Fruit fly (Drosophila melanogaster) whole organism, larva: ENCODE measurements around the gene Gas41.

Source experiments
- noc ChIP-seq: fragments of 200-800 bp; sonication (Bioruptor generic); optimal IDR thresholded peaks from 3 replicates; lab custom pipeline; 2019; ENCODE audit warnings: missing biosample characterization, mild to moderate bottlenecking, missing genetic modification characterization, moderate library complexity

Gas41 gene

DNA sequence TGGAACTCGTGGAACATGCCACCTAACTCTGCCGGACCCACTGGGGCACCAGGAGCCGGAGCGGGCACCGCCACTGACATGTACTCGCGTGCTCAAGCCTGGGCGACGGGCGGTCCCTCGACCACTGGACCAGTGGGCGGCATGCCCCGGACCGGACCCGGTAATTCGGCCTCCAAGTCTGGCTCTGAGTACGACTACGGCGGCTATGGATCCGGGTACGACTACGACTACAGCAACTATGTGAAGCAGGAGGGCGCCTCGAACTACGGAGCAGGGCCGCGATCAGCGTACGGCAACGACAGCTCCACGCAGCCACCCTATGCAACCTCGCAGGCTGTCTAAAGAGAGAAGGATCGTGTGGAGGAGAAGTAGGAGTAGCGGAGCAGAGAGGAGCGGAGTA is 24.9 kb downstream of the Gas41 start:
- TF ChIP-seq noc (tag; lab: Kevin White, UChicago), result no peak

DNA sequence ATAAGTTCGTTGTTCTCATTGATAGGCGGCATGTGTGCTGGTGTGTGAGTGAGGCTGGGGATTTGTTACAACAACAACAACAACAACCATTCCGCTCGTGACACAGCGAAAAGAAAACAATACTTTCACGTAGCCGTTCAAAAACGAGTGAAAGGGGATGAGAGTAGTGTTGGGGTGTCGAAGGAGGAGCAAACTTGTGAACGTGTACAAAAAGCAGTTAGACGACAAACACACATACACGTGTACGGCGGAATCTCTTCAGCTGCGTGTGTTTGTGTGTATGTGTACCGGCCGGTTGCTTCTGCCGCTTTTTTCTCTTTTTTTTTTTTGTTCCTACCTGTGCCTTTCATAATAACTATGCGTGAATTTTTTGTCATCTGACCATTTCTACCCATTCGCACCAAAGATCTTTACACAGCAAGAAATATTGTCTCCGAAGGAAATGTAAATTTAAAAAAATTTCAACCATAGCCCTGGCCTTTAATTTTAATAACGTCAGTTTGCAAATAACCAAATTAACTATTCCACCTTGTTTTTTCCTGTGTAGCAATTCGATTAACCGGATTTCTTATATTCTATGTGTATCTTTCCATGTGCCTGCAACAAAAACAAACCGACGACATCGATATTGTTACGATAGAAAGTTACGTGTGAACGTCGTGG is 27.8 kb downstream of the Gas41 start:
- TF ChIP-seq noc (tag; lab: Kevin White, UChicago), result peak; percentile 81

DNA sequence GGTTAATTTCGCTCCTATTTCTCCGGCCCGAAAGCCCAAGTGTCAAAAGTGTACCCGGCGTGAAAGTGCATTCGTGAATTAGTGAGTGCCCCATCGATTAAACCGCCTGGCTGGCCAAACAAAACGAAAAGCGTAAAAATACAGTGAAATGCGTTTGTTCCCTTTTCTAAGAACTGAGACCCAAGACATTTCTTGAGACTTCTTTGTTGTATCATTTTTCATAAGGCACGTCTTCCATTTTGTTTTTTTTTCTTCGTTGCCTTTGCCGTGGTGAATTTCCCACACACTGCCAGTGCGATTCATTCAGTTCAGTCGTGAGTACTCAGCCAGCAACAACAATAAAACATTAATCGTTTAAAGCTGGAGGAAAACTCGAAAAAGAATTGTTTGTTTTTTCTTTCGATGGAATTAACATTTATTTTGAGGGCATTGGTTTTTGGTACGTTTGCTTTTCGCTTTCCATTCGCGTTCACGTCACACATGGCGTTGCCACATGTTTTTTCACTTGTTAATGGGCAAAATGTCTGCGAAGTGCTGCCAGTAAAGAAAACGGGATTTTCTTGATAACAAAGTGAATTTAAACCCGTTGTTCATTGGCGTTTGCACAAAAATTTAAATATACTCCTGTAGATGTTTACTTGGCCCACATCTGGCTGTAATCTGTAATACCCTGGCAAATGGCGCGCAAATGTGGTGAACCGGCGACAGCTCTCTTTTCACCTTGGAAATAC is 28.5 kb downstream of the Gas41 start:
- no peak for TF ChIP-seq noc (tag; lab: Kevin White, UChicago)

DNA sequence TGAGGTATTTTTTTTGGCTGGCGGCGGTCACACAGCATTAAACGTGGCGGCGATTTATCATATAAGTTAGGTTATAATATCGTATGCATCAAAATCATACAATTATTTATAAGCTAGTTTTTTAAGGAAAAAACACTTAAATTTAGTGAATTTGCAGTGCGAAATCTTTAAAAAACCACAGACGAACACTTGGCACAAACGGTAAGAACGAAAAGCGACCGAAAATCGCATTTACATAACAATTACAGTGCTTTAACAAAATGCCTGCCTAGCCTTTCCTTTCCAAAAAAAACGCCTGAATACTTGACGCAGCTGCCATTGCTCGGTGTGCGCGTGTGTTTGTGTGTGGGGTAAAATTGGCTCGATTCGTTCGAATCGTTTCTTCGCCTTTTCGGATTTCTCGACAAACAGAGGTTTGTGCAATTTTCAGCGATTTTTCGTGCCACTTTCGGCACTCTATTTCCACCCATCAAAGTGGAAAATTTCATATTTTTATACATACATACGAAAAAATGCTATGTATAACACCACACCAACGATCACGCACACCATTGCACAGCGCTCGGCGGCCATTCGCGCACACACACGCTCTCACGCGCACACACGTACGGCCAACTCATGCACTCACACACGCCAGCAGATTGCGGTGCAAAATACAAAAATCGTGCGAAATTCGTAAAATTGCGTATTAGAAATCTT is 29.2 kb downstream of the Gas41 start, which contains the start of gene Hrb27C:
Gene Hrb27C, plus strand, starts transcription at position 44 of the 699 bp plus-strand sequence.
- no peak for TF ChIP-seq noc (tag; lab: Kevin White, UChicago)

DNA sequence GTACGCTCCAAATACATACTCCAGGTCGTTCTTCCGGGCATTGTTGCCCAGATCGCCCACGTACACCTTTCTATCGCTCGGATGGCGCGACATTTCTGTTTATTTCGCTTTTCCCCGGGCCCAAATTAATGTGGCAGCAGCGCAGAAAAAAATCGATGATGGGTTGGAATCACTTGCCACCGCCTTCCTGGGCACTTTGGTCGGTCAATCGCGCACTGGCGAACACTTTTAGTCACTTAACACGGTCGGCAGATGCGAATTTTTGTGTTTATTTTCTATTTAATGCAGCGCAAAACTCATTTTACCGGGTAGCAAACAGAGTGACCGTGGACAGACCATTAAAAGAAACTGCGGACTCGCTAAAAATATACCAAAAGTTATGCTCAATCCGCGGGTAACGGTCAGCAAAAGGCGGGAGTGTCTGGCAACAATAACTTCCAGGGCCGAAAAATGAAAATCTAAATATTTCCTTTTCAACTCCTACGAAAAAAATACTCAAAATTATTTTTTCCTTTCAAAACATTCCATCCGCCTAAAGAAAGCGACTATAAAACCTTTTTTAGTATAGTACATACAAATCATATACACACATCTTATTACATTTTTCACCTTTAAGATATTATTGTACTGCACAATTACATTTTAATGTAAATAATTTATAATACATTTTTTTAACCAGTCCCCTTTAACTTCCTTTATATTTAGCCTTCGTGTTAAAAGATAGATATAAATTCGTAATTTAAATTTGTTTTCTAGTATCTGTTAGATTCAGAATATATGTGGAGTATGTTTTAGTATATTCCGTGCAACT is 30.0 kb downstream of the Gas41 start, which contains the start of gene x16:
Gene x16, minus strand, starts transcription at position 361 of the 811 bp plus-strand sequence.
- TF ChIP-seq noc (tag; lab: Kevin White, UChicago), result no peak

DNA sequence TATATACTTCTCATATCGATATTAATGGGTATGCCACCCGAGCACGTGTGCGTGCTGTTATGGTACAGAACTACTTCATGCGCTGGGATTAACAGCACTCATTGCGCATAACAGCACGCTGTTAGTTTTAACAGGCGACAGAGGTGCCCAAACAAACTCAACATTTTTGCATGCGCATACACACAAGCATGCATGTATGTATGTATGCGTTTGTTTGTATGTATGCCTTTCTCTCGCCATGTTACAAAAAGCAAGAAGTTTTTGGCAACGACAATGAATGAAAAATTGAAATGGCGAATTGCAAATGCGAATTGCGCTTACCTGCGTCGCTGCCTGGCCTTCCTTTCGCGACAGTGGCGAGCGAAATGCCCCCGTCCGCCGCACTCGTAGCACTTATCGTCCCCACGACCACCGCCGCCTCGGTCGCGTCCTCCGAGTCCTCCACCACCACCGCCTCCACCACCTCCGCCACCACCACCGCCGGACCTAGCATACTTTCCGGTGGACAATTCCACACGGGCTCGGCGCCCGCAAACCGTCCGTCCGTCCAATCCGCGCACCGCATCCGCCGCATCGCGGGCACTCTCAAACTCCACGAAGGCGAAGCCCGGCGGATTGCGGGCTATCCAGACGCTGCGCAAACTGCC is 30.7 kb downstream of the Gas41 start:
- TF ChIP-seq noc (tag; lab: Kevin White, UChicago), result no peak

DNA sequence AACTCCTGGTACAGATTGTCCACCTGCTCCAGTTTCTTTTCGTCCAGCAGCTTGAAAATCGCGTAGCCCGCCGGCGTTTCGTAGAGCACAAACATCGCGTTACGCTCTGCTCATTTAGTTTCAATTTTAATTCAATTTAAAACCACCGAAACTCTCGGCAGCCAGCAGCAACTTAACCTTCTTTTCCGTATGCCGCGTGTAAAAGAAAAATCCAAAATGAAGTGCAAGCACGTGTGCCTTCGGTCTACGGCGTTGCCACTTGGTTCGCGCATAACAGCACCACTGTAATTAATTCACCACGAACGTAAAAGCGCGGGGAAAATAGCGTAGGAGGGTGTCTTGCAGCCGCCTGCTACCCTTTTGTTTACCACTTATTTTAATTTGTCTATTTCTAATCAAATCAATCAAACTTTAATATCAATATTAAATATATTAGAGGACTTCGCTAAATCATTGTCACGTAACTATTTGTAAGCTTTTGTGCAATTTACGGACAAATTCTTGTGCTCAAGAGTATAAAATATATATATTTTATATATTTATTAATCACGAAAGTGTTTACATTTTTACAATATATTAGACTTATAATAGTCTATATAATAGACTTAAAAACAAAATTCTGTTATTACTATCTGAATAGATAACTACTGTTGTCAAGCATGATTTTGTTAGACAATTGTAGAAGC is 31.3 kb downstream of the Gas41 start, which contains the start of gene nop5:
Gene nop5, minus strand, starts transcription at position 227 of the 686 bp plus-strand sequence.
- no peak for TF ChIP-seq noc (tag; lab: Kevin White, UChicago)

DNA sequence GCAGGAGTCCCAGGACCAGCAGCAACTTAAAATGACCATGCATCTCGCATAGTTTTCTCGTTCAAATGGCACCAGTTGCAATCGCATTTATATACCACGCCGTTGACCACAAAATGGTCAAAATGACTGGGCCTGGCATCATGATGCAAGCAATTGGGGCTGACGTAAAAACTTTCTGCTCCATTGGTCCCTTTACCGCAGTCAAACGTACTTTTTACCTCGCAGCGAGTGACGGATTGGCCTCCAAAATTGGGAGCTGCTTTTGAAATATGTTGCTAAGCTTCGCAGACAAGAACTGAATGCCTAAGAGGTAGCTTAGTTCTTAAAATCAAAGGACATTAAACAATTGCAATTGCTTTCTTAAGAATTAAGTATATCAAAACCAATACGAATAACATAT is 33.7 kb downstream of the Gas41 start, which contains the start of gene CG32829:
Gene CG32829, minus strand, starts transcription at position 101 of the 400 bp plus-strand sequence.
- no peak for TF ChIP-seq noc (tag; lab: Kevin White, UChicago)

DNA sequence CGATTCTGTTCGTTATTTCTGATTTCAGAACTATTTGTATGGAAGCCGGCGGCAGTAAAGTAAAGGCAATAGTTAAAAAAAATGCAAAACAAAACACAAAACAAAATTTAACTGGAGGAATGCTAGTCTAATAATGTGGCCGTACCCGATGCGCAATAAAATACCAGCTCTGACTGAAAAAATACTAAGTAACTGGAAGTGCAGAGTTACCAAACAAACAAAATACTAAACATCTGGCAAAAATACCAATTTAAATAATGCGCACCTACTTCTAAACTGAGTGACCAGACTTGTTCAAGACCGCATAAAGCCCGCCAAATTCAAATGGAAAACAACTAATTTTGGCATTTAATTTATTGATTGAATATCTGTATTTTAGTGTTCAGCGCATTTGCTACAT is 36.0 kb downstream of the Gas41 start, which contains the start of gene Wee1:
Gene Wee1, minus strand, starts transcription at position 175 of the 400 bp plus-strand sequence.
- TF ChIP-seq noc (tag; lab: Kevin White, UChicago), result no peak

DNA sequence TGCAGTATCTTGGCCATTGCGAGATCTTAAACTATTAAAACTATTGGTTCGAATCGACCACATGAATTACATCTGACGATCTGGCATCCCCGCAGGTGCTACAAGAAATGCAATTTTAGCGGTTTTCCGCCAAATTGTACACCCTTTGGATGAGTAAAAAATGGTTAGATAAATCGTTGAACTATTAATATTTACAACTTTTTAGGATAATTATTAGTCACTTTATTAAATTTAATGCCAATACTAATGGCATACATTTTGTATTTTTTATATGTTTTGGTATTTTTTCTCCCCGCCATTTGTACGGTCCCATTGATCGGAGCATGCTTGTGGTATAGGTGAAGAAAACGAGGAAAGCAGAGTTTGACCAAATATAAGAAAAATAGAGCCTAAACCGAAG is 42.2 kb downstream of the Gas41 start, which contains the start of the genes Polr1F and Rat1:
Gene Polr1F, minus strand, starts transcription at position 84 of the 400 bp plus-strand sequence.
Gene Rat1, plus strand, starts transcription at position 323 of the 400 bp plus-strand sequence.
- no peak for TF ChIP-seq noc (tag; lab: Kevin White, UChicago)
